Worm (Caenorhabditis elegans) whole organism, young adult: ENCODE results near the gene F52F10.2.

Experiments used
- B0261.1 ChIP-seq: sonication (generic microtip); optimal IDR thresholded peaks from 2 replicates; lab custom pipeline; 2016; ENCODE audit warnings: mild to moderate bottlenecking, missing genetic modification characterization, moderate library complexity, missing compliant biosample characterization
- Y53G8AR.9 ChIP-seq: fragments of 200-800 bp; sonication (Bioruptor generic); conservative IDR thresholded peaks from 2 replicates; pipeline ENCODE4 v1.3.6; 2022; ENCODE audit warnings: missing genetic modification reagents, missing genetic modification characterization, missing compliant biosample characterization
- Y79H2A.3 ChIP-seq: fragments of 200-800 bp; sonication (Bioruptor generic); conservative IDR thresholded peaks from 2 replicates; pipeline ENCODE4 v1.3.6; 2022; ENCODE audit warnings: missing genetic modification reagents, missing genetic modification characterization, missing compliant biosample characterization
- aptf-2 ChIP-seq: fragments of 200-800 bp; sonication (Bioruptor generic); conservative IDR thresholded peaks from 2 replicates; pipeline ENCODE4 v1.3.6; 2022; ENCODE audit warnings: missing genetic modification reagents, missing genetic modification characterization, missing compliant biosample characterization
- ceh-27 ChIP-seq: fragments of 200-800 bp; sonication (Bioruptor generic); optimal IDR thresholded peaks from 2 replicates; lab custom pipeline; 2018; ENCODE audit warnings: mild to moderate bottlenecking, missing genetic modification characterization, moderate library complexity, missing compliant biosample characterization
- ceh-40 ChIP-seq: fragments of 200-800 bp; sonication (Bioruptor generic); IDR thresholded peaks from 2 replicates; pipeline ENCODE4 v1.3.6; 2022; ENCODE audit warnings: missing genetic modification characterization, missing compliant biosample characterization
- ceh-91 ChIP-seq: fragments of 200-800 bp; sonication (Bioruptor generic); IDR thresholded peaks from 2 replicates; pipeline ENCODE4 v1.3.6; 2022; ENCODE audit warnings: missing genetic modification reagents, missing genetic modification characterization, missing compliant biosample characterization
- dpl-1 ChIP-seq: fragments of 150-350 bp; optimal IDR thresholded peaks from 2 replicates; lab custom pipeline; 2014; ENCODE audit warnings: missing biosample characterization, missing genetic modification reagents, missing genetic modification characterization
- egl-18 ChIP-seq: fragments of 200-800 bp; sonication (Bioruptor generic); IDR thresholded peaks from 2 replicates; pipeline ENCODE4 v1.3.6; 2022; ENCODE audit warnings: missing genetic modification reagents, missing genetic modification characterization, missing compliant biosample characterization
- mxl-1 ChIP-seq: sonication (generic microtip); optimal IDR thresholded peaks from 2 replicates; lab custom pipeline; 2016; ENCODE audit warnings: missing genetic modification characterization, missing compliant biosample characterization
- nfya-1 ChIP-seq: sonication (generic microtip); optimal IDR thresholded peaks from 2 replicates; lab custom pipeline; 2017; ENCODE audit warnings: antibody characterized with exemption, missing compliant biosample characterization, missing genetic modification characterization, borderline replicate concordance; ENCODE audit not compliant: insufficient read depth
- nhr-80 ChIP-seq: sonication (generic microtip); optimal IDR thresholded peaks from 2 replicates; lab custom pipeline; 2016; ENCODE audit warnings: missing genetic modification characterization, missing compliant biosample characterization
- unc-130 ChIP-seq: sonication (generic microtip); optimal IDR thresholded peaks from 2 replicates; lab custom pipeline; 2016; ENCODE audit warnings: missing genetic modification reagents, missing genetic modification characterization, missing compliant biosample characterization
- ztf-3 ChIP-seq: fragments of 200-800 bp; sonication (Bioruptor generic); optimal IDR thresholded peaks from 2 replicates; lab custom pipeline; 2018; ENCODE audit warnings: mild to moderate bottlenecking, missing genetic modification characterization, missing compliant biosample characterization

DNA sequence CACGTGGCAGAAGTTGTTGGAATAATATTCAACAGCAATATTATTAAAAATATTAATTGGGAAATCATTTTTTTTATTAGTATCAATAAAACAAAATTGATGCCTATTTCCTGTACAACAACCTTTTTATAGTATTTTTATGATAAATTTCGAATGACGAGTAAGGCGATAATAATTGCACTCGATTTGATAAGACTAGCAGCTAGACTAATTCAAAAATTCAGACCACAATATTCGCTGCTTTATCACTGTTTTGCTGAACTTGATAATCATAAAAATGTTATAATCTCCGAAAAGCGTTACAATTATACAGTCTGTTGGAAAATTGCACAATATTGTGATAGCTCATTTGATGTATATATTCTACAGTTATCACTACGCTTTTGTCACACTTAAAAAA lies 2.2 kb upstream of the F52F10.2 start, which contains the start of gene oac-32:
- no peak for TF ChIP-seq ceh-91
- TF ChIP-seq ceh-27 (GFP tag; lab: Kevin White, UChicago): no peak
- TF ChIP-seq Y53G8AR.9 (GFP tag; lab: Robert Waterston, UW): no peak
- TF ChIP-seq aptf-2 (GFP tag; lab: Robert Waterston, UW): no peak
- TF ChIP-seq ztf-3 (GFP tag; lab: Kevin White, UChicago): no peak
- no peak for TF ChIP-seq nhr-80 (tag; lab: Kevin White, UChicago)
- TF ChIP-seq ceh-40 (GFP tag; lab: Robert Waterston, UW): no peak
- no peak for TF ChIP-seq Y79H2A.3 (GFP tag; lab: Robert Waterston, UW)
- no peak for TF ChIP-seq B0261.1 (tag; lab: Kevin White, UChicago)
- TF ChIP-seq egl-18: no peak
- no peak for TF ChIP-seq unc-130
- no peak for TF ChIP-seq mxl-1 (tag; lab: Kevin White, UChicago)
- TF ChIP-seq dpl-1: no peak
- no peak for TF ChIP-seq nfya-1 (tag; lab: Kevin White, UChicago)
